Worm (Caenorhabditis elegans) whole organism, young adult: ENCODE data around the gene Y10G11A.1.

ENCODE experiments used
- B0035.1 ChIP-seq: sonication (generic microtip); optimal IDR thresholded peaks from 2 replicates; lab custom pipeline; 2016; ENCODE audit warnings: missing genetic modification characterization, mild to moderate bottlenecking, missing compliant biosample characterization, missing genotype, missing genetic modification reagents
- C06A6.2 ChIP-seq: fragments of 200-800 bp; sonication (Bioruptor generic); conservative IDR thresholded peaks from 2 replicates; pipeline ENCODE4 v1.3.6; 2022; ENCODE audit warnings: missing genetic modification characterization, missing compliant biosample characterization
- cebp-1 ChIP-seq, 2 experiments: fragments of 200-800 bp in 1 of 2; sonication (Bioruptor generic) in 1 of 2; sonication (generic microtip) in 1 of 2; IDR thresholded peaks in 1 of 2; optimal IDR thresholded peaks in 1 of 2; 2 replicates each; pipeline versions ENCODE4 v1.3.6 to Lab custom; 2017 to 2022; ENCODE audit warnings: missing compliant biosample characterization in 2 of 2, missing genetic modification characterization in 2 of 2, mild to moderate bottlenecking in 1 of 2, missing genetic modification reagents in 1 of 2, moderate library complexity in 1 of 2
- cebp-2 ChIP-seq: fragments of 200-800 bp; sonication (Bioruptor generic); IDR thresholded peaks from 2 replicates; pipeline ENCODE4 v1.3.6; 2022; ENCODE audit warnings: missing genetic modification characterization, missing compliant biosample characterization
- nfya-2 ChIP-seq: fragments of 200-800 bp; sonication (Bioruptor generic); IDR thresholded peaks from 2 replicates; pipeline ENCODE4 v1.3.6; 2022; ENCODE audit warnings: missing genetic modification reagents, missing genetic modification characterization, missing compliant biosample characterization
- sdz-38 ChIP-seq: sonication (generic microtip); optimal IDR thresholded peaks from 2 replicates; lab custom pipeline; 2016; ENCODE audit warnings: missing genotype, missing genetic modification characterization, missing compliant biosample characterization

DNA sequence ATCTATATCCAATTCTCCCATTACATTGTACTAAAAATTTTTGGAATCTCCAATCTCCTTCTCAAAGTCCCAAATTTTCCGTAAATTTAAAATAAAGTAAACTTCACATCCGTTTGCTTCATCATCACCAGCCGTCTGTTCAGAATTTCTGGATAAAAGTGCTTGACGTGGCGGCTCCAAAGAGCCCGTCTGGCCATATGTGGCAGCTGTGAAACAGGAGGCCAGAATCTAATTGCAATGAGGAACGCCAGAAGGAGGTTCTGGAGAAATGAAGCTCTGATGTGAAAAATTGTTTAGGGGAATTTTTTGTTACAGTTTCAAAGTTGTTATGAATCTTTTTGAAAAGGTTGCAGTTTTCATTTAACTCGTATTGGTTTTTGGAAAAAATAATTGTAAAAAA, 44.2 kb upstream of the Y10G11A.1 start:
- TF ChIP-seq cebp-1 (GFP tag; IDR thresholded peaks at IDR 0.05; lab: Robert Waterston, UW) = no peak
- no peak for TF ChIP-seq cebp-1 (tag; optimal IDR thresholded peaks at IDR 0.05; lab: Kevin White, UChicago)
- no peak for TF ChIP-seq nfya-2 (GFP tag; lab: Robert Waterston, UW)
- no peak for TF ChIP-seq C06A6.2 (GFP tag; lab: Robert Waterston, UW)
- TF ChIP-seq sdz-38 (tag; lab: Kevin White, UChicago) = no peak
- no peak for TF ChIP-seq cebp-2
- TF ChIP-seq B0035.1 (tag; lab: Kevin White, UChicago) = no peak
